Fruit fly (Drosophila melanogaster): ENCODE measurements around the gene ana1.
A peak's percentile ranks its signal among the peaks of the same experiment; 100 is the strongest.

The ana1 gene

dm6 chr3R:24549834-24550233 lies 19.5 kb downstream of the ana1 start:
- TF ChIP-seq OdsH (GFP tag; optimal IDR thresholded peaks at IDR 0.05) (peak; percentile 17), fd59A (GFP tag; optimal IDR thresholded peaks at IDR 0.05) (no peak), Lpt (GFP tag; optimal IDR thresholded peaks at IDR 0.05) (no peak), Sox15 (GFP tag; optimal IDR thresholded peaks at IDR 0.05) (no peak), CG4318 (GFP tag; optimal IDR thresholded peaks at IDR 0.05) (no peak), CG15336 (GFP tag; IDR thresholded peaks at IDR 0.05) (peak; percentile 16; the same call in 1 of the 2 replicates), esn (GFP tag; optimal IDR thresholded peaks at IDR 0.05) (no peak), CG34406 (GFP tag; optimal IDR thresholded peaks at IDR 0.05) (peak; percentile 18), CG3919 (GFP tag; optimal IDR thresholded peaks at IDR 0.05) (peak; percentile 19), Sox102F (GFP tag; optimal IDR thresholded peaks at IDR 0.05) (no peak), CG7368 (GFP tag; optimal IDR thresholded peaks at IDR 0.05) (peak; percentile 33), Hr39 (GFP tag; optimal IDR thresholded peaks at IDR 0.05) (no peak), net (GFP tag; optimal IDR thresholded peaks at IDR 0.05) (no peak), Smox (GFP tag; optimal IDR thresholded peaks at IDR 0.05) (no peak), CG31627 (GFP tag; optimal IDR thresholded peaks at IDR 0.05) (no peak), CG6276 (GFP tag; optimal IDR thresholded peaks at IDR 0.05) (no peak), spab (GFP tag; optimal IDR thresholded peaks at IDR 0.05) (peak; percentile 83), vri (GFP tag; optimal IDR thresholded peaks at IDR 0.05) (peak; percentile 29), fd85E (GFP tag; optimal IDR thresholded peaks at IDR 0.05) (no peak), CG10631 (GFP tag; optimal IDR thresholded peaks at IDR 0.05) (no peak), CG6854 (GFP tag; optimal IDR thresholded peaks at IDR 0.05) (peak; percentile 58), CG6792 (GFP tag; optimal IDR thresholded peaks at IDR 0.05) (no peak), CG8119 (GFP tag; IDR thresholded peaks at IDR 0.05) (no peak), CG8632 (GFP tag; optimal IDR thresholded peaks at IDR 0.05) (peak; percentile 32), Hr38 (GFP tag; optimal IDR thresholded peaks at IDR 0.05) (no peak), CG8319 (GFP tag; optimal IDR thresholded peaks at IDR 0.05) (no peak), CG11902 (GFP tag; optimal IDR thresholded peaks at IDR 0.05) (no peak), Eip78C (GFP tag) (peak; percentile 80), Eip75B (GFP tag; optimal IDR thresholded peaks at IDR 0.05) (peak; percentile 9), ss (GFP tag; optimal IDR thresholded peaks at IDR 0.05) (peak; percentile 97 to 99), dac (GFP tag; optimal IDR thresholded peaks at IDR 0.05) (no peak), CG9139 (GFP tag; optimal IDR thresholded peaks at IDR 0.05) (peak; percentile 97), fkh (GFP tag; optimal IDR thresholded peaks at IDR 0.05) (no peak), CG11762 (GFP tag; optimal IDR thresholded peaks at IDR 0.05; ENCODE audit: insufficient read depth) (no peak), CG6808 (GFP tag; optimal IDR thresholded peaks at IDR 0.05) (peak; percentile 92), CG1621 (tag; optimal IDR thresholded peaks at IDR 0.05) (peak; percentile 77), Eip93F (GFP tag; optimal IDR thresholded peaks at IDR 0.05) (no peak), Sox14 (GFP tag; optimal IDR thresholded peaks at IDR 0.05) (no peak), salr (GFP tag; optimal IDR thresholded peaks at IDR 0.05) (no peak), dsx (GFP tag; optimal IDR thresholded peaks at IDR 0.05; ENCODE audit: poor library complexity, severe bottlenecking) (peak; percentile 89), Gug (GFP tag; IDR thresholded peaks at IDR 0.05) (no peak), Met (GFP tag; optimal IDR thresholded peaks at IDR 0.05) (no peak), CG11294 (GFP tag; IDR thresholded peaks at IDR 0.05) (no peak), Ets96B (tag; optimal IDR thresholded peaks at IDR 0.05) (peak; percentile 81), Ets21C (GFP tag; optimal IDR thresholded peaks at IDR 0.05) (no peak), pdm3 (GFP tag; optimal IDR thresholded peaks at IDR 0.05) (peak; percentile 27), lz (GFP tag; optimal IDR thresholded peaks at IDR 0.05) (no peak), Hr4 (GFP tag; optimal IDR thresholded peaks at IDR 0.05) (no peak), topi (GFP tag; optimal IDR thresholded peaks at IDR 0.05) (no peak), CG16779 (tag; optimal IDR thresholded peaks at IDR 0.05) (no peak), acj6 (GFP tag; optimal IDR thresholded peaks at IDR 0.05) (no peak), CG3032 (tag; optimal IDR thresholded peaks at IDR 0.05) (peak; percentile 61), CG32006 (GFP tag; optimal IDR thresholded peaks at IDR 0.05) (no peak)
